Worm (Caenorhabditis elegans): ENCODE data around the gene deg-1.

deg-1 gene

ce11 chrX:7809352-7810196 lies 56.7 kb downstream of the deg-1 start:
- TF ChIP-seq unc-62 (GFP tag; optimal IDR thresholded peaks at IDR 0.05), result no peak

- TF ChIP-seq unc-62 (GFP tag; optimal IDR thresholded peaks at IDR 0.05), result no peak
These were observed 58.1 kb downstream of the deg-1 start for ce11 chrX:7810991-7811390.

ce11 chrX:7814747-7815146 lies 61.9 kb downstream of the deg-1 start:
- no peak for TF ChIP-seq unc-62 (GFP tag; optimal IDR thresholded peaks at IDR 0.05)

DNA sequence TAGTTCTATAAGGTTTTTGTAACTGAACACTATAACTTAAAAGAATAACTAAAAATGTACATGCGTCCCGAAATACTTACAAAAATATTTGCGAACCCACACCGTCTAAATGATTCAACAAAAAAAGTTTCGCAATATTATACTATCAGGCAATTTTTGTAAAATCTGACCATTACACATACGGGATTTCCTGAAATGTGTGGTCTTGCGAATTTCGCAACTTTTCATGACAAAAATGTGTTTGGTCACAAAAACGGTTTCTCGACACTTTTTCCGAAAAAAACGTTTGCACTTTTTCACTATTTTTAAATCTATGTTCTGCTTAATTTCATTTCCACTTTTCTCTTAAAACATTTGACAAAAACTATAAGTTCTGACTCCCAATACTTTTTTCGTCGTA lies 62.4 kb downstream of the deg-1 start:
- TF ChIP-seq unc-62 (GFP tag; optimal IDR thresholded peaks at IDR 0.05), result no peak

ce11 chrX:7816434-7816974 lies 63.6 kb downstream of the deg-1 start, which contains the start of the genes sek-1 and R03G5.6:
Gene sek-1, plus strand, starts transcription at chrX:7816734.
Gene R03G5.6, minus strand, starts transcription at chrX:7816924.
- no peak for TF ChIP-seq unc-62 (GFP tag; optimal IDR thresholded peaks at IDR 0.05)

ce11 chrX:7817555-7817954 lies 64.7 kb downstream of the deg-1 start:
- TF ChIP-seq unc-62 (GFP tag; optimal IDR thresholded peaks at IDR 0.05), result no peak

DNA sequence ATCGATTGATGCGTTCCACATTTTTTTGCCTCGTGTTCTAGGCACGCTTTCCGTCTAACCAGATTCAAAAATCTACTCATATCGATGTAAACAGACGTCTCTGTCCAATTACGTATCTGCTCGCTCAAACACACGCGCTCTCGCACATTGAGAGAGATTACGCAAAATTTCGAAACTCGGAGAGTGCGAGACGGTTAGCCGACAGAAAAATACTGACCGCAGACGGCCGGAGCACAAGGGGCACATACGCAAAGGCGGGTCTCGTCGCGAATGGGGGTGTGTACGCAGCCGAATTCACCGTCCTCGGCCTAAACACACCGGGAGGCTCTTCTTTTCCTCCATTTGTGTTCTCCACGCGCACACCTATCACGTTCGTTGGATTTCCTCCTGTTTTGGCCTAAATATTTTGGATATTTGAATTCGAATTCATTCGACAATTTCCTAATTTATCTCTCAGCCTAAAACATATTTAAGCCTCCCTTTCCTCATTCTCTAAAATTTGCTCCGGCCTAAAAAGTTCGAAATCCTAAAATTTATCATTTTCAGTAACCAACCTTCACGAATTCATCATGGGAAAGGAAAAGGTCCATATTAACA lies 70.3 kb downstream of the deg-1 start, which contains the start of gene eef-1A.2:
TSS of gene eef-1A.2 (plus strand) at position 547 of the 597 bp plus-strand sequence.
- no peak for TF ChIP-seq unc-62 (GFP tag; optimal IDR thresholded peaks at IDR 0.05)
